Worm (Caenorhabditis elegans) whole organism, L1 larva: ENCODE measurements around the gene Y14H12B.1.
A peak's percentile ranks its signal among the peaks of the same experiment; 100 is the strongest.

ENCODE experiments used
- C04F5.9 ChIP-seq: sonication (generic microtip); optimal IDR thresholded peaks from 2 replicates; lab custom pipeline; 2016; ENCODE audit warnings: missing genetic modification characterization, missing compliant biosample characterization
- C16A3.4 ChIP-seq: fragments of 150-350 bp; optimal IDR thresholded peaks from 2 replicates; lab custom pipeline; 2014; ENCODE audit warnings: missing biosample characterization, missing genetic modification characterization
- C34B4.2 ChIP-seq: sonication (generic microtip); optimal IDR thresholded peaks from 2 replicates; lab custom pipeline; 2017; ENCODE audit warnings: mild to moderate bottlenecking, missing genetic modification characterization, missing compliant biosample characterization
- aha-1 ChIP-seq: fragments of 150-350 bp; optimal IDR thresholded peaks from 2 replicates; lab custom pipeline; 2014; ENCODE audit warnings: missing biosample characterization, missing genetic modification characterization
- ceh-63 ChIP-seq: fragments of 200-800 bp; sonication (Bioruptor generic); optimal IDR thresholded peaks from 2 replicates; lab custom pipeline; 2018; ENCODE audit warnings: mild to moderate bottlenecking, missing genetic modification characterization, missing compliant biosample characterization
- ceh-8 ChIP-seq: fragments of 200-800 bp; sonication (Bioruptor generic); optimal IDR thresholded peaks from 2 replicates; lab custom pipeline; 2018; ENCODE audit warnings: mild to moderate bottlenecking, missing genetic modification characterization, moderate library complexity, missing compliant biosample characterization
- ceh-88 ChIP-seq: fragments of 200-800 bp; sonication (Bioruptor generic); IDR thresholded peaks from 2 replicates; pipeline ENCODE4 v1.3.6; 2022; ENCODE audit warnings: missing genetic modification characterization, missing compliant biosample characterization
- dpl-1 ChIP-seq, 3 experiments: fragments of 150-350 bp in 2 of 3; sonication (generic microtip) in 1 of 3; optimal IDR thresholded peaks; 2 replicates each; lab custom pipeline; 2014 to 2017; ENCODE audit warnings: missing biosample characterization in 3 of 3, missing genetic modification characterization in 3 of 3, missing genetic modification reagents in 3 of 3
- efl-3 ChIP-seq: fragments of 200-800 bp; sonication (Bioruptor generic); optimal IDR thresholded peaks from 2 replicates; lab custom pipeline; 2018; ENCODE audit warnings: mild to moderate bottlenecking, missing genetic modification characterization, missing compliant biosample characterization
- elt-3 ChIP-seq, 6 experiments: fragments of 150-350 bp in 1 of 6; sonication (generic microtip); optimal IDR thresholded peaks; 2 replicates each; lab custom pipeline; 2017 to 2018; ENCODE audit warnings: missing biosample characterization in 6 of 6, missing genetic modification characterization in 6 of 6, inconsistent platforms in 1 of 6
- ets-5 ChIP-seq: fragments of 200-800 bp; sonication (Bioruptor generic); IDR thresholded peaks from 2 replicates; pipeline ENCODE4 v1.3.6; 2022; ENCODE audit warnings: missing genetic modification characterization, missing compliant biosample characterization
- fkh-10 ChIP-seq: sonication (generic microtip); optimal IDR thresholded peaks from 2 replicates; lab custom pipeline; 2017; ENCODE audit warnings: missing biosample characterization, missing genetic modification reagents, missing genetic modification characterization
- fos-1 ChIP-seq: fragments of 150-350 bp; optimal IDR thresholded peaks from 2 replicates; lab custom pipeline; 2014; ENCODE audit warnings: missing biosample characterization, missing genetic modification characterization
- hlh-4 ChIP-seq: sonication (generic microtip); optimal IDR thresholded peaks from 2 replicates; lab custom pipeline; 2016; ENCODE audit warnings: mild to moderate bottlenecking, missing genetic modification characterization, missing compliant biosample characterization
- jun-1 ChIP-seq: fragments of 150-350 bp; optimal IDR thresholded peaks from 2 replicates; lab custom pipeline; 2014; ENCODE audit warnings: missing biosample characterization, missing genetic modification reagents, missing genetic modification characterization
- lin-13 ChIP-seq: fragments of 150-350 bp; optimal IDR thresholded peaks from 2 replicates; lab custom pipeline; 2014; ENCODE audit warnings: missing biosample characterization, missing genetic modification reagents, missing genetic modification characterization
- lin-35 ChIP-seq, 2 experiments: fragments of 150-350 bp; optimal IDR thresholded peaks; 2 replicates each; lab custom pipeline; 2014; ENCODE audit warnings: missing biosample characterization in 2 of 2, missing genetic modification characterization in 2 of 2, missing genetic modification reagents in 2 of 2
- lin-39 ChIP-seq: fragments of 150-350 bp; optimal IDR thresholded peaks from 2 replicates; lab custom pipeline; 2014; ENCODE audit warnings: missing biosample characterization, missing genetic modification reagents, missing genetic modification characterization
- lsy-2 ChIP-seq, 2 experiments: fragments of 150-350 bp; optimal IDR thresholded peaks; 2 replicates each; lab custom pipeline; 2014; ENCODE audit warnings: missing biosample characterization in 2 of 2, missing genetic modification characterization in 2 of 2
- mdl-1 ChIP-seq, 2 experiments: fragments of 150-350 bp; optimal IDR thresholded peaks; 2 replicates each; lab custom pipeline; 2014 to 2017; ENCODE audit warnings: missing biosample characterization in 2 of 2, missing genetic modification characterization in 2 of 2, inconsistent platforms in 1 of 2
- mef-2 ChIP-seq: fragments of 150-350 bp; optimal IDR thresholded peaks from 2 replicates; lab custom pipeline; 2014; ENCODE audit warnings: missing biosample characterization, missing genetic modification characterization
- nhr-12 ChIP-seq: sonication (generic microtip); optimal IDR thresholded peaks from 2 replicates; lab custom pipeline; 2017; ENCODE audit warnings: missing biosample characterization, missing genetic modification characterization
- nhr-20 ChIP-seq: sonication (generic microtip); optimal IDR thresholded peaks from 2 replicates; lab custom pipeline; 2016; ENCODE audit warnings: mild to moderate bottlenecking, missing genetic modification characterization, missing compliant biosample characterization
- nhr-28 ChIP-seq: fragments of 150-350 bp; optimal IDR thresholded peaks from 2 replicates; lab custom pipeline; 2014; ENCODE audit warnings: missing biosample characterization, missing genetic modification characterization
- nhr-47 ChIP-seq: sonication (generic microtip); optimal IDR thresholded peaks from 2 replicates; lab custom pipeline; 2016; ENCODE audit warnings: mild to moderate bottlenecking, missing genetic modification characterization, moderate library complexity, missing compliant biosample characterization
- nhr-71 ChIP-seq: sonication (generic microtip); optimal IDR thresholded peaks from 2 replicates; lab custom pipeline; 2016; ENCODE audit warnings: mild to moderate bottlenecking, missing genetic modification characterization, moderate library complexity, missing compliant biosample characterization
- nhr-76 ChIP-seq: sonication (generic microtip); optimal IDR thresholded peaks from 2 replicates; lab custom pipeline; 2017; ENCODE audit warnings: missing biosample characterization, missing genetic modification characterization
- nhr-85 ChIP-seq: sonication (generic microtip); peaks from one replicate; lab custom pipeline; 2016; ENCODE audit warnings: missing genetic modification characterization, inconsistent platforms, missing compliant biosample characterization
- pag-3 ChIP-seq: sonication (generic microtip); optimal IDR thresholded peaks from 2 replicates; lab custom pipeline; 2017; ENCODE audit warnings: missing genetic modification characterization, mild to moderate bottlenecking, missing compliant biosample characterization, antibody characterized with exemption, borderline replicate concordance; ENCODE audit not compliant: insufficient read depth
- pqm-1 ChIP-seq: sonication (generic microtip); optimal IDR thresholded peaks from 3 replicates; lab custom pipeline; 2017; ENCODE audit warnings: missing biosample characterization, missing genetic modification characterization
- snpc-4 ChIP-seq: fragments of 150-350 bp; optimal IDR thresholded peaks from 2 replicates; lab custom pipeline; 2014; ENCODE audit warnings: missing biosample characterization, missing genetic modification characterization
- sptf-1 ChIP-seq: fragments of 150-350 bp; optimal IDR thresholded peaks from 2 replicates; lab custom pipeline; 2014; ENCODE audit warnings: missing biosample characterization, missing genetic modification characterization
- tbx-2 ChIP-seq: sonication (generic microtip); optimal IDR thresholded peaks from 2 replicates; lab custom pipeline; 2016; ENCODE audit warnings: missing genetic modification characterization, missing compliant biosample characterization
- tlp-1 ChIP-seq: fragments of 150-350 bp; optimal IDR thresholded peaks from 2 replicates; lab custom pipeline; 2014; ENCODE audit warnings: missing biosample characterization, missing genetic modification characterization
- unc-130 ChIP-seq: fragments of 150-350 bp; optimal IDR thresholded peaks from 2 replicates; lab custom pipeline; 2017; ENCODE audit warnings: missing biosample characterization, missing genetic modification characterization, inconsistent platforms
- unc-62 ChIP-seq: fragments of 150-350 bp; optimal IDR thresholded peaks from 2 replicates; lab custom pipeline; 2014; ENCODE audit warnings: missing biosample characterization, missing genetic modification reagents, missing genetic modification characterization
- unc-86 ChIP-seq: sonication (generic microtip); optimal IDR thresholded peaks from 2 replicates; lab custom pipeline; 2016; ENCODE audit warnings: missing genetic modification characterization, missing compliant biosample characterization
- unc-98 ChIP-seq: fragments of 200-800 bp; sonication (Bioruptor generic); IDR thresholded peaks from 2 replicates; pipeline ENCODE4 v1.3.6; 2022; ENCODE audit warnings: missing genetic modification characterization, missing compliant biosample characterization
- vab-15 ChIP-seq: sonication (generic microtip); optimal IDR thresholded peaks from 2 replicates; lab custom pipeline; 2017; ENCODE audit warnings: missing genotype, mild to moderate bottlenecking, missing genetic modification characterization, missing compliant biosample characterization
- zag-1 ChIP-seq: fragments of 150-350 bp; optimal IDR thresholded peaks from 2 replicates; lab custom pipeline; 2014; ENCODE audit warnings: missing biosample characterization, missing genetic modification characterization
- zip-4 ChIP-seq: fragments of 200-800 bp; sonication (Bioruptor generic); optimal IDR thresholded peaks from 2 replicates; lab custom pipeline; 2018; ENCODE audit warnings: mild to moderate bottlenecking, missing genetic modification characterization, moderate library complexity, missing compliant biosample characterization

The Y14H12B.1 gene

ce11 chrII:3897758-3898494 lies 36.3 kb upstream of the Y14H12B.1 start, which contains the start of gene F53C3.6 (continued):
- TF ChIP-seq nhr-12 (tag; lab: Kevin White, UChicago) (no peak), ets-5 (GFP tag; lab: Robert Waterston, UW) (no peak), fos-1 (tag; lab: Kevin White, UChicago) (peak; percentile 51), ceh-63 (no peak), unc-62 (GFP tag; lab: Kevin White, UChicago) (no peak), nhr-85 (peak; percentile 89), nhr-76 (tag; lab: Kevin White, UChicago) (no peak), ceh-88 (GFP tag; lab: Robert Waterston, UW) (peak; percentile 26; the same call in 1 of the 2 replicates), mdl-1 (tag; optimal IDR thresholded peaks at IDR 0.05; lab: Kevin White, UChicago) (peak in 1 of 2 experiments; percentile 55), C34B4.2 (tag; lab: Kevin White, UChicago) (no peak), snpc-4 (tag; lab: Kevin White, UChicago) (peak; percentile 26), jun-1 (tag; lab: Kevin White, UChicago) (peak; percentile 28), C16A3.4 (tag; lab: Kevin White, UChicago) (peak; percentile 26), nhr-47 (peak; percentile 81), C04F5.9 (tag; lab: Kevin White, UChicago) (no peak), nhr-28 (no peak), mef-2 (peak; percentile 98), unc-98 (GFP tag; lab: Robert Waterston, UW) (0 out of 2 replicates have a peak, but pooled peaks have one; percentile 16), aha-1 (tag; lab: Kevin White, UChicago) (no peak), lin-39 (tag; lab: Kevin White, UChicago) (peak; percentile 47), ceh-8 (GFP tag; lab: Kevin White, UChicago) (peak; percentile 77), sptf-1 (tag; lab: Kevin White, UChicago) (no peak), zag-1 (tag; lab: Kevin White, UChicago) (no peak), unc-130 (tag; lab: Kevin White, UChicago) (no peak), nhr-71 (tag; lab: Kevin White, UChicago) (peak; percentile 91), fkh-10 (no peak), unc-86 (tag; lab: Kevin White, UChicago) (peak; percentile 67), elt-3 (tag; optimal IDR thresholded peaks at IDR 0.05; lab: Kevin White, UChicago) (peak in 2 of 6 experiments; percentile 2 to 66), lin-13 (GFP tag; lab: Kevin White, UChicago) (peak; percentile 51), dpl-1 (GFP tag; optimal IDR thresholded peaks at IDR 0.05; lab: Kevin White, UChicago) (peak in 2 of 3 experiments; percentile 30 to 38), vab-15 (tag; lab: Kevin White, UChicago) (no peak), pqm-1 (no peak), lin-35 (GFP tag; optimal IDR thresholded peaks at IDR 0.05; lab: Kevin White, UChicago) (peak; percentile 31 to 71), zip-4 (peak; percentile 42), efl-3 (GFP tag; lab: Kevin White, UChicago) (no peak), nhr-20 (tag; lab: Kevin White, UChicago) (peak; percentile 64), pag-3 (no peak)
- TF ChIP-seq, all 84 proteins: peak for 49

- TF ChIP-seq tbx-2 (tag; lab: Kevin White, UChicago) (no peak), hlh-4 (tag; lab: Kevin White, UChicago) (no peak), C04F5.9 (tag; lab: Kevin White, UChicago) (no peak), C34B4.2 (tag; lab: Kevin White, UChicago) (no peak), C16A3.4 (tag; lab: Kevin White, UChicago) (no peak), lsy-2 (tag; optimal IDR thresholded peaks at IDR 0.05; lab: Kevin White, UChicago) (no peak), tlp-1 (no peak), lin-39 (tag; lab: Kevin White, UChicago) (no peak), vab-15 (tag; lab: Kevin White, UChicago) (no peak)
These were observed 33.1 kb upstream of the Y14H12B.1 start, which contains the start of gene F53C3.4 for ce11 chrII:3901108-3901507. TSS of gene F53C3.4 (plus strand) at chrII:3901408.
